Fruit fly (Drosophila melanogaster) Kc167 (cell line): ENCODE data around the gene CG15382.

ENCODE experiments used
- Sin3A ChIP-seq: fragments of >200 bp; optimal IDR thresholded peaks from 2 replicates; lab custom pipeline; 2018; ENCODE audit warnings: missing external identifiers
- psq ChIP-seq: fragments of >200 bp; optimal IDR thresholded peaks from 2 replicates; lab custom pipeline; 2017; ENCODE audit warnings: missing external identifiers

DNA sequence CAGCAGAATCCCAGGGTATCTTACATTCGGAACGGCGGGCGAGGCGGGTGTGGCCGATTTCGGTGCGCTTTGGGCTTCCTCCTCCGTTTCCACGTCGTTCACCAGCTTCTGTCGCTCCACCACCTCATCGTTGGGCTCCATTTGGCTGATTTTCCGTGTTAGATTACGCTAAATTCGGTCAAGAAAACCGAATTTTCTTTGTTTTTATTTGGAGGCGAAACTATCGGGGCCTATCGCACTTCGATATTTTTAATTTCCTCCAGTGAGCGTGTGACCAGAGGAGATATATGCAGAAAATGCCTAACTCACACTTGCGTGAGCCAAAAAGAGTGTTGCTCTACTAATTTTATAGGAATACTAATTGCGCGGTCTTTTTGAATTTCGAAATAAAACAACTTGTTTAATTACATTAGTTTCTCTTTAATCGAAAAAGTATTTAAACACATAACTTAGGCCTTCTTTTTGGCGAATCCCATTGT lies 36.6 kb downstream of the CG15382 start, which contains the start of gene CG10874:
- TF ChIP-seq psq (lab: Kevin White, UChicago) (no peak), Sin3A (lab: Kevin White, UChicago) (no peak)
